Worm (Caenorhabditis elegans) whole organism, late embryonic: ENCODE measurements around the gene srw-16.
"Not testable (repeated sequence)": the region's sequence is repeated elsewhere in the genome, so short reads cannot be mapped to it uniquely, and the experiment has no call there.

ENCODE experiments used
- K02D7.2 ChIP-seq: sonication (generic microtip); optimal IDR thresholded peaks from 2 replicates; lab custom pipeline; 2017; ENCODE audit warnings: mild to moderate bottlenecking, missing genetic modification characterization, missing compliant biosample characterization
- Y22D7AL.16 ChIP-seq: sonication (generic microtip); optimal IDR thresholded peaks from 2 replicates; lab custom pipeline; 2016; ENCODE audit warnings: missing genetic modification characterization, missing compliant biosample characterization
- ahr-1 ChIP-seq: sonication (generic microtip); optimal IDR thresholded peaks from 2 replicates; lab custom pipeline; 2016; ENCODE audit warnings: missing genetic modification characterization, missing compliant biosample characterization
- ama-1 ChIP-seq: fragments of 150-350 bp; optimal IDR thresholded peaks from 2 replicates; lab custom pipeline; 2014
- ceh-19 ChIP-seq: fragments of 200-800 bp; sonication (Bioruptor generic); optimal IDR thresholded peaks from 2 replicates; lab custom pipeline; 2018; ENCODE audit warnings: mild to moderate bottlenecking, missing genetic modification characterization, missing compliant biosample characterization
- ceh-2 ChIP-seq: sonication (generic microtip); optimal IDR thresholded peaks from 2 replicates; lab custom pipeline; 2016; ENCODE audit warnings: missing genotype, missing genetic modification characterization, missing compliant biosample characterization
- ceh-24 ChIP-seq: sonication (generic microtip); optimal IDR thresholded peaks from 2 replicates; lab custom pipeline; 2016; ENCODE audit warnings: mild to moderate bottlenecking, missing genetic modification characterization, missing compliant biosample characterization
- ceh-30 ChIP-seq: fragments of 150-350 bp; optimal IDR thresholded peaks from 2 replicates; lab custom pipeline; 2014; ENCODE audit warnings: missing biosample characterization, missing genetic modification characterization
- ceh-48 ChIP-seq: sonication (generic microtip); optimal IDR thresholded peaks from 2 replicates; lab custom pipeline; 2016; ENCODE audit warnings: missing genetic modification characterization, inconsistent platforms, missing compliant biosample characterization
- che-1 ChIP-seq: sonication (generic microtip); optimal IDR thresholded peaks from 2 replicates; lab custom pipeline; 2016; ENCODE audit warnings: mild to moderate bottlenecking, missing genetic modification characterization, missing compliant biosample characterization
- dmd-4 ChIP-seq: sonication (generic microtip); optimal IDR thresholded peaks from 2 replicates; lab custom pipeline; 2016; ENCODE audit warnings: borderline replicate concordance, missing genetic modification characterization, missing compliant biosample characterization
- dve-1 ChIP-seq: sonication (generic microtip); optimal IDR thresholded peaks from 2 replicates; lab custom pipeline; 2017; ENCODE audit warnings: antibody characterized with exemption, mild to moderate bottlenecking, missing genetic modification characterization, missing compliant biosample characterization
- elt-2 ChIP-seq: sonication (generic microtip); optimal IDR thresholded peaks from 2 replicates; lab custom pipeline; 2016; ENCODE audit warnings: missing genetic modification reagents, missing genetic modification characterization, missing compliant biosample characterization
- elt-4 ChIP-seq: sonication (generic microtip); optimal IDR thresholded peaks from 2 replicates; lab custom pipeline; 2016; ENCODE audit warnings: missing genetic modification characterization, missing compliant biosample characterization
- ets-4 ChIP-seq: sonication (generic microtip); optimal IDR thresholded peaks from 2 replicates; lab custom pipeline; 2016; ENCODE audit warnings: missing genetic modification characterization, missing compliant biosample characterization
- eyg-1 ChIP-seq: sonication (generic microtip); optimal IDR thresholded peaks from 2 replicates; lab custom pipeline; 2016; ENCODE audit warnings: missing genotype, missing genetic modification characterization, missing compliant biosample characterization
- hlh-30 ChIP-seq: sonication (generic microtip); optimal IDR thresholded peaks from 2 replicates; lab custom pipeline; 2017; ENCODE audit warnings: antibody characterized with exemption, missing genetic modification characterization, missing compliant biosample characterization; ENCODE audit not compliant: insufficient read depth
- hlh-6 ChIP-seq: sonication (generic microtip); optimal IDR thresholded peaks from 2 replicates; lab custom pipeline; 2016; ENCODE audit warnings: missing genotype, missing genetic modification characterization, missing compliant biosample characterization
- lin-11 ChIP-seq: fragments of 200-800 bp; sonication (Bioruptor generic); optimal IDR thresholded peaks from 2 replicates; lab custom pipeline; 2018; ENCODE audit warnings: mild to moderate bottlenecking, missing genetic modification characterization, missing compliant biosample characterization
- madf-2 ChIP-seq: sonication (generic microtip); optimal IDR thresholded peaks from 2 replicates; lab custom pipeline; 2017; ENCODE audit warnings: missing genetic modification characterization, missing compliant biosample characterization
- nhr-11 ChIP-seq: fragments of 150-350 bp; optimal IDR thresholded peaks from 2 replicates; lab custom pipeline; 2014; ENCODE audit warnings: missing biosample characterization, missing genetic modification characterization
- nhr-232 ChIP-seq: sonication (generic microtip); optimal IDR thresholded peaks from 2 replicates; lab custom pipeline; 2016; ENCODE audit warnings: missing genetic modification characterization, missing compliant biosample characterization
- npax-4 ChIP-seq: sonication (generic microtip); optimal IDR thresholded peaks from 2 replicates; lab custom pipeline; 2016; ENCODE audit warnings: missing genetic modification characterization, missing compliant biosample characterization
- pat-9 ChIP-seq: fragments of 200-800 bp; sonication (Bioruptor generic); optimal IDR thresholded peaks from 2 replicates; lab custom pipeline; 2018; ENCODE audit warnings: mild to moderate bottlenecking, missing genetic modification characterization, moderate library complexity, missing compliant biosample characterization
- pqm-1 ChIP-seq: sonication (generic microtip); optimal IDR thresholded peaks from 2 replicates; lab custom pipeline; 2016; ENCODE audit warnings: missing genetic modification characterization, missing compliant biosample characterization
- pros-1 ChIP-seq: fragments of 150-350 bp; optimal IDR thresholded peaks from 2 replicates; lab custom pipeline; 2014; ENCODE audit warnings: missing biosample characterization, missing genetic modification reagents, missing genetic modification characterization
- ttx-3 ChIP-seq: sonication (generic microtip); optimal IDR thresholded peaks from 2 replicates; lab custom pipeline; 2016; ENCODE audit warnings: missing genetic modification reagents, missing genetic modification characterization, missing compliant biosample characterization
- unc-55 ChIP-seq: sonication (generic microtip); optimal IDR thresholded peaks from 2 replicates; lab custom pipeline; 2017; ENCODE audit warnings: missing biosample characterization, missing genetic modification reagents, missing genetic modification characterization
- ztf-16 ChIP-seq: sonication (generic microtip); optimal IDR thresholded peaks from 2 replicates; lab custom pipeline; 2017; ENCODE audit warnings: missing genetic modification characterization, missing compliant biosample characterization

srw-16 gene

DNA sequence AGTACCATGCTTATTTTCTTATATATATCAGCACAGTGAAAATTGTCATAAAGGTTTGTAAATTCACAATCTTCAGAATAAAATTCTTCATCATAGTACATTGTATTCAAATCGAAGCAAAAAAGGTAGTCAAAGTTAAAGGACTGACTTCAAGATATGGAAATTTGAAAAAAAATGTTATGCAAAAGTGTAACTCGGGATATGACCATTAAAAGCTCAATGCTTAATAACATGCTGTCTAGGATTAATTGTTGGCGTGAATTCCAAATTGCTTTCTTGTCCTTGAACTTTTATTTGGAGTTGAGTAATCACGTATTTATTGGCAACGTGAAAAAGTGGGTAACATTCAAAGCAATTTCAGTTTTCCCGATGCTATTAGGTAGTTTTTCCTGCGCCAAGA, at the start of gene srw-16:
TSS of gene srw-16 (minus strand) at position 101 of the 400 bp plus-strand sequence.
- no peak for TF ChIP-seq dmd-4 (tag; lab: Kevin White, UChicago)
- TF ChIP-seq elt-2 (tag; lab: Kevin White, UChicago), result no peak
- TF ChIP-seq hlh-30, result no peak
- no peak for TF ChIP-seq pqm-1
- TF ChIP-seq ama-1 (lab: Kevin White, UChicago), result no peak
- TF ChIP-seq ceh-30 (tag; lab: Kevin White, UChicago), result no peak
- no peak for TF ChIP-seq ceh-2 (tag; lab: Kevin White, UChicago)
- no peak for TF ChIP-seq eyg-1 (tag; lab: Kevin White, UChicago)
- no peak for TF ChIP-seq nhr-232
- no peak for TF ChIP-seq elt-4
- no peak for TF ChIP-seq dve-1 (tag; lab: Kevin White, UChicago)

DNA sequence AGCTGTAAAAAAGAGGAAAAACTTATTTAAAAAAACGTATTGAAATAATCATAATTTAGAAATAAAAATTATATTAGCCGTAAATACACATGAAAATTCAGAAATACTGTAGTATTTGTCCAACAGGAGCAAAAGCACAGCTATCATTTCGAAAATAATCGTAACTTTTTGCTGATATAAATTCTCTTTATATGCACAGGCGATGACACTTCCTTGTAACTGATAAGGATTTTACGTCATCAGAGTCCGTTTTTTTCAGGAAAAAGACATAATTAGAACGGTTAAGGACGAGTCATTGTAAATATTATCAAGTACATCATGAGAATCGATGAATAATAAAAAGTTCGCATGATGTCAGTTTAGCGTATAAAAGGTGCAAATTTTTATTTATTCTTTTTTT, 48.8 kb upstream of the srw-16 start:
- peak; percentile 85 for TF ChIP-seq elt-2 (tag; lab: Kevin White, UChicago)
- no peak for TF ChIP-seq dve-1 (tag; lab: Kevin White, UChicago)

DNA sequence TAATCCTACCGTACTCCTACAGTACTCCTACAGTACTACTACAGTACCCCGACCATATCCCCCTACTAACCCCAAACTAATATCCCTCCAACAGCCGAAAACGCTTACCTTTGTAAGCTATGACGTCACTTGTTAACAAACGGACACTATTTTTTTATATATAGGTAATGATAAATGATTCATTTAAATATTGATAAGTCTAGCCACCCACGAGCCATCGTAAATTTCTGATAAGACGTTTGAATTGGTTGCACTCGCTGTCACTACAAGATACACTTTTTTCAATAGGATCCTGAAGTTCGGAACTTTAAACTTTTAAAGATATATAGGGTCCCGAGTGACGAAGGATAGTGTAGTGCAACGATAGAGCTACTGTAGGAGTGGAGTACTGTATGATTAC, 48.0 kb upstream of the srw-16 start, which contains the start of gene nhr-247:
TSS of gene nhr-247 (plus strand) at position 330 of the 400 bp plus-strand sequence.
- TF ChIP-seq che-1, Y22D7AL.16, K02D7.2 (tag; lab: Kevin White, UChicago): not testable (repeated sequence)

DNA sequence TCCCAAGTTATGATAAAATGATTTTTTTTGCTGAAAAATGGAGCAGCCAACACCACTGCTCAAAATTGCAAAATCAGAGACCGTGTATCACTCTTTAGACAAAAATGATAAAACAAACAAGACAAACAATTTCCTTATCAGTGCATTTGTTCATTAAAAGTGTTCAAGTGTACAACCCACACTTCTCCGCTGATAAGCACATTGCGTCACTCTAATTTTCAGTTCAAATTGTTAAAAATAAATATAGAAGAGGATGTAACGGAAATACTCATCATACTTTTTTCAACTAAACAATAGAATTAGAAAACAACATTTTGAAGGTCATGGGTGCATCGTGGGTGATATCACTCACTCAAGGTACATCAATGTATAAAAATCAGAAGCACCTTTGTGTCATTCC, 44.0 kb upstream of the srw-16 start, which contains the start of gene nhr-291:
TSS of gene nhr-291 (plus strand) at position 324 of the 400 bp plus-strand sequence.
- TF ChIP-seq ztf-16 (tag; lab: Kevin White, UChicago), result no peak
- TF ChIP-seq madf-2 (tag; lab: Kevin White, UChicago), result no peak
- peak; percentile 40 for TF ChIP-seq pqm-1
- TF ChIP-seq elt-2 (tag; lab: Kevin White, UChicago), result peak; percentile 99
- no peak for TF ChIP-seq nhr-232
- TF ChIP-seq pat-9 (tag; lab: Kevin White, UChicago), result no peak

DNA sequence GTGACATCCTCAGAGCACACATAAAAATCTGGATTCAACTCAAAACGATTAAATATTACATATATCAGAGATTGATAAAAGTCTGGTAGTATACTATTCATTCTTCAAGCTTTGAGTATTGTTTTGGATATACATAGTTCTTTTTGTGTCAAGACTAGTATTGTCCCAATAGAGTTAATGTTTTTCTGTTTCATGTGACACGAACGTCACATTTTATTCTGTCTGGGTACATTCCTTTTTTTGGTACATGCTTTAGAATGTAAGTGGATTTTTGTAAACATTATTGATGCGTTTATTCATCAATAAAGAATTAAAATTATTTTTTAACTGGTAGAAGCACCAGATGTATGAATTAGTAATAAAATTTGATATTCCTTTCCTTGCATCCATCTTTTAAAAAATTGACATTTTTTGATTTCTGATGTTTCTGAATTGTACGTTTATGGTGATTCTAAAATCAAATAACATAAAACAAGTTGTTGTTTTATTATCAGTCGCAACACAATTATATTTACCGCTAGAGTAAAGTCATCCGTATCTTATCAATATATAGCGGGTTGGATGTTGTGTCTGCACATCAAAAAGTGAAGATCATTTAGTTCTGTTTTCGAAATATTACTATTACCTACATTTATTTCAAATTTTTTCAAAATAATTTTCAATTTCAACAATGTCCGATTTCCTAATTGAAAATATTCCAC, 41.3 kb upstream of the srw-16 start, which contains the start of the genes srt-22 and nhr-246:
TSS of gene srt-22 (minus strand) at position 101 of the 701 bp plus-strand sequence.
TSS of gene nhr-246 (plus strand) at position 651 of the 701 bp plus-strand sequence.
- no peak for TF ChIP-seq lin-11 (tag; lab: Kevin White, UChicago)
- TF ChIP-seq nhr-11 (tag; lab: Kevin White, UChicago), result no peak
- TF ChIP-seq ztf-16 (tag; lab: Kevin White, UChicago), result no peak
- TF ChIP-seq pros-1, result no peak
- TF ChIP-seq unc-55 (GFP tag; lab: Kevin White, UChicago), result no peak
- no peak for TF ChIP-seq ahr-1 (tag; lab: Kevin White, UChicago)

DNA sequence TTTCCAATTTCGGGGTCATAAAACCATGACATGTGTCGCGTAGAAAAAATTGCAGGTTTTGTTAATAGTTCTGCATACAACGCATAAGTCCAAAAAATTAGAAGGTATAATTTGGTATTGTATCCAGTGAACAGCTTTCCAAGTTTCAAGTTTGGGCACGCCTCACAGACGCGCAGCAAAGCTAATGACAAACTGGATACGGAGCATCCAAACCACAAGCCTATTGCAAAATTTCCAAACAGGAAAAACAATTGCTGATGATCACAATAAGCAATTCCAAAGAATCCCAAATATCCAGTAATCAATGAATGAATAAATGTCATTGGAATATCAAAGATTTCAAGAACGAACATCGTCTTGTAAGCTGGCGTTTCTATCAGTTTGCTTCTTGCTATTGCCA, 38.9 kb upstream of the srw-16 start:
- TF ChIP-seq ceh-48 (tag; lab: Kevin White, UChicago) (no peak), ets-4 (no peak), ceh-24 (tag; lab: Kevin White, UChicago) (no peak), dmd-4 (tag; lab: Kevin White, UChicago) (no peak), npax-4 (tag; lab: Kevin White, UChicago) (no peak), ceh-19 (GFP tag; lab: Kevin White, UChicago) (no peak), ttx-3 (tag; lab: Kevin White, UChicago) (no peak), unc-55 (GFP tag; lab: Kevin White, UChicago) (no peak), hlh-6 (no peak)
